Fruit fly (Drosophila melanogaster): ENCODE measurements around the gene mgl.

The mgl gene

DNA sequence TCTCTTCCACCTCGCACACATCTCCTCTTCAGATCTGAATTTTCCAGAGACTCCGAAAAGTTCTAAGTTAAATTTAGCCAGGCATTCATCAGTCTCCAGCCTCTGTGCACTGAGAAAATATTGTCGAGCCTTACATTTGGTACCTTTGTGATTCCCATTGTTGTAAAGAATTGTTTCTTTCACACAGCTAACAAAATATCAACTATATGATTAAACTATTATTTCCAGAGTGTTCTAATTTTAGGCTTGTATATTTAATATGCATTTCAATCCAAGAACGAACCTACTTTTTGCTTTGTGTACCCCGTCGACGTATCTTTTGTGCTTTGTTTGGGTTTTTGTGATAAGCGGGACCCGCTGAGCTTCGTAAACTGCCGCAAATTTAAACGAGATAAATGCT, 5.8 kb downstream of the mgl start (continued):
- TF ChIP-seq Atf3 (GFP tag; optimal IDR thresholded peaks at IDR 0.05) (no peak), CG34376 (GFP tag; optimal IDR thresholded peaks at IDR 0.05) (no peak), Meics (GFP tag; optimal IDR thresholded peaks at IDR 0.05) (no peak), eyg (GFP tag; optimal IDR thresholded peaks at IDR 0.05) (no peak), CG15073 (GFP tag; optimal IDR thresholded peaks at IDR 0.05) (no peak), pnt (GFP tag; optimal IDR thresholded peaks at IDR 0.05) (no peak), run (tag; optimal IDR thresholded peaks at IDR 0.05) (no peak), CG14441 (GFP tag; IDR thresholded peaks at IDR 0.05) (no peak), seq (GFP tag; IDR thresholded peaks at IDR 0.05) (no peak), dan (GFP tag; IDR thresholded peaks at IDR 0.05) (no peak), aop (GFP tag; IDR thresholded peaks at IDR 0.05) (no peak), az2 (GFP tag; optimal IDR thresholded peaks at IDR 0.05) (no peak), CG12391 (tag; optimal IDR thresholded peaks at IDR 0.05) (no peak), CG2202 (tag; optimal IDR thresholded peaks at IDR 0.05) (no peak), CG6272 (GFP tag; IDR thresholded peaks at IDR 0.05) (no peak), HLH3B (GFP tag; IDR thresholded peaks at IDR 0.05) (no peak), CG6791 (GFP tag; IDR thresholded peaks at IDR 0.05; ENCODE audit: partially characterized antibody) (no peak), CG16813 (GFP tag; IDR thresholded peaks at IDR 0.05; ENCODE audit: partially characterized antibody) (no peak), caup (GFP tag; optimal IDR thresholded peaks at IDR 0.05; ENCODE audit: severe bottlenecking) (no peak), CG2199 (GFP tag; IDR thresholded peaks at IDR 0.05) (no peak), gro (GFP tag; optimal IDR thresholded peaks at IDR 0.05) (no peak), lov (optimal IDR thresholded peaks at IDR 0.05) (no peak), lov (GFP tag; IDR thresholded peaks at IDR 0.05) (no peak), H15 (GFP tag; IDR thresholded peaks at IDR 0.05) (no peak), crc (GFP tag; optimal IDR thresholded peaks at IDR 0.05) (no peak), CG9876 (GFP tag; optimal IDR thresholded peaks at IDR 0.05) (no peak), CG5953 (GFP tag; IDR thresholded peaks at IDR 0.05) (no peak), MTF-1 (GFP tag; optimal IDR thresholded peaks at IDR 0.05; ENCODE audit: borderline replicate concordance) (no peak), zf30C (GFP tag; optimal IDR thresholded peaks at IDR 0.05) (no peak), CG2889 (GFP tag; IDR thresholded peaks at IDR 0.05) (no peak), tll (GFP tag; optimal IDR thresholded peaks at IDR 0.05) (no peak), ken (GFP tag; IDR thresholded peaks at IDR 0.05) (no peak), sima (GFP tag; optimal IDR thresholded peaks at IDR 0.05) (no peak), tap (tag; optimal IDR thresholded peaks at IDR 0.05) (no peak), gsb (GFP tag; IDR thresholded peaks at IDR 0.05) (no peak), pan (optimal IDR thresholded peaks at IDR 0.05) (no peak), pan (GFP tag; optimal IDR thresholded peaks at IDR 0.05 in 1 of 2, IDR thresholded peaks at IDR 0.05 in 1 of 2) (no peak), CG3995 (GFP tag; optimal IDR thresholded peaks at IDR 0.05) (no peak)

DNA sequence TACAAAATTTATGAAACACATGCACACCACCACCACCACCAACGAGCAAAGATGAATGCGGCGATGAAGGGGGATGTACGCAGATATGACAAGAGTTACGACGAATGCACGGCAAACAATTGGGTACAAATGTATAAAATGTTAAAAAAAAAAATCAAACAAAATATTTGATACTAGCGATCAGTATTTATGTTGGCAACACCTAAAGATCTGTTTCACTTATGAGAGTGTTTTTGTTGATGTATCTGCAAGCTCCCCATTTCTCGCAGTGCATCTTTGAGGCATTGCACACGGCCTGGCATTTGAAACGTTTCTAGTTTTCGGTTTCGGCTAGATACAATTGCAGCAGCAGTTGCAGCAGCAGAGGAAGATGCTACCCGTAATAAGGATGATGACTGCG, 13.1 kb downstream of the mgl start:
- TF ChIP-seq repo (GFP tag; optimal IDR thresholded peaks at IDR 0.05): peak; percentile 51
- peak; percentile 9 for TF ChIP-seq CG2116 (GFP tag; optimal IDR thresholded peaks at IDR 0.05)
- TF ChIP-seq fd102C (GFP tag; optimal IDR thresholded peaks at IDR 0.05): peak; percentile 77
- TF ChIP-seq CG4854 (GFP tag; optimal IDR thresholded peaks at IDR 0.05): no peak
- TF ChIP-seq Ada2b (GFP tag; IDR thresholded peaks at IDR 0.05): peak; percentile 64
- peak; percentile 66 for TF ChIP-seq CG1233 (GFP tag; optimal IDR thresholded peaks at IDR 0.05)
- peak; percentile 86 for TF ChIP-seq zf30C (GFP tag; optimal IDR thresholded peaks at IDR 0.05)
- TF ChIP-seq dmrt99B (tag; optimal IDR thresholded peaks at IDR 0.05): peak; percentile 76
- no peak for TF ChIP-seq nom (GFP tag; optimal IDR thresholded peaks at IDR 0.05)
- TF ChIP-seq CG14667 (GFP tag; IDR thresholded peaks at IDR 0.05): peak; percentile 50; the same call in 1 of the 2 replicates
- TF ChIP-seq ems (GFP tag; optimal IDR thresholded peaks at IDR 0.05): peak; percentile 68
- TF ChIP-seq CG7556 (GFP tag; optimal IDR thresholded peaks at IDR 0.05): peak; percentile 73
- TF ChIP-seq bigmax (GFP tag; optimal IDR thresholded peaks at IDR 0.05): no peak
- TF ChIP-seq gsb-n (tag; optimal IDR thresholded peaks at IDR 0.05): peak; percentile 78
- TF ChIP-seq emc (GFP tag; optimal IDR thresholded peaks at IDR 0.05): no peak
- peak; percentile 91 for TF ChIP-seq dmrt11E (tag; optimal IDR thresholded peaks at IDR 0.05)
- peak; percentile 33 for TF ChIP-seq nau (GFP tag; optimal IDR thresholded peaks at IDR 0.05)
- peak; percentile 38 for TF ChIP-seq her (GFP tag; optimal IDR thresholded peaks at IDR 0.05)

Measured in whole organism, embryonic.